Fruit fly (Drosophila melanogaster) S2 (cell line): ENCODE measurements around the gene CG7298.

ENCODE experiments used
- CG8478 ChIP-seq: fragments of >200 bp; optimal IDR thresholded peaks from 2 replicates; lab custom pipeline; 2018
- CTCF ChIP-seq, 2 experiments: fragments of >200 bp; optimal IDR thresholded peaks; 2 replicates each; lab custom pipeline; 2018

DNA sequence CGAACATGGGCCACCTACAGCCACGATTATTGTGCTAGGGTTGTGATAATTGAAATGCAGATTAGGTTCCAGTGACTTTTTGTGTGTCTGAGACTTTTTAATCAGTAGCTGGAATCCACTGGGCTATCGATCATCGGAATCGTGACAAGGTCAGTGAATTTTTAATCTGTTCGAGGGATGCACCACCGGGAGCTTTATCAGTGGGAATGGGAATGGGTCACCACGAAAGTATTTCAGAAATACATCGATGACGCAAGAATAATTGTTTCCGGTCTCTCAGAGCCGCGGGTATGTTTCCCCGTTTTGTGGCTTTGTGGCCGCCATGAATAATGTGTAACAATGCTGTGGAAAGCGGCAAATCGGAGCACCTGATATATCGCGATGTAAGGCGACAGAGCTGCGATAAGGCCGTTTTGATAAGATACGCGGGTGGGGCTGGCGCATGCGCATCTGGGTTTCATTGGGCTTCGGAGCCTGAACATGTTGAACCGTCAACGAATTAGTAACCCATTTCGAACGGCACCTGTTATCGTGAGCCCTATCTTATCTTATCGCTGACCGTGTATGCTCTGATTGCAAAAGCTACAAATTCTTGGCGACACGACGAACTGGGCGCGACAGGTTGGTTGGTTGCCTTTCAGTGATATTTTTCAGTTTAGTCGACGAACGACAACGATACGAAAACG is 15.5 kb downstream of the CG7298 start, which contains the start of gene Ssk:
- TF ChIP-seq CTCF (optimal IDR thresholded peaks at IDR 0.05; lab: Kevin White, UChicago) (no peak), CG8478 (no peak)
